Fruit fly (Drosophila melanogaster): ENCODE results near the gene fray.
A peak's percentile ranks its signal among the peaks of the same experiment; 100 is the strongest.

fray gene

dm6 chr3R:18583881-18584545 is 11.1 kb downstream of the fray start (continued):
- TF ChIP-seq wdn (GFP tag; IDR thresholded peaks at IDR 0.05): peak; percentile 89
- peak; percentile 97 for TF ChIP-seq dmrt99B (tag; optimal IDR thresholded peaks at IDR 0.05)
- peak; percentile 67 for TF ChIP-seq Sry-δ (GFP tag; optimal IDR thresholded peaks at IDR 0.05)
- peak; percentile 97 for TF ChIP-seq cato (GFP tag; optimal IDR thresholded peaks at IDR 0.05; ENCODE audit: borderline replicate concordance)
- TF ChIP-seq MBD-R2 (GFP tag; IDR thresholded peaks at IDR 0.05): peak; percentile 76
- peak; percentile 84 for TF ChIP-seq CG7745 (tag; optimal IDR thresholded peaks at IDR 0.05)
- TF ChIP-seq Dip3 (GFP tag; optimal IDR thresholded peaks at IDR 0.05): peak; percentile 94
- TF ChIP-seq CG1603 (tag; optimal IDR thresholded peaks at IDR 0.05): peak; percentile 96
- TF ChIP-seq CG10366 (GFP tag; IDR thresholded peaks at IDR 0.05): peak; percentile 91
- peak; percentile 93 for TF ChIP-seq CG6813 (GFP tag; optimal IDR thresholded peaks at IDR 0.05)
- peak; percentile 98 for TF ChIP-seq CG3407 (GFP tag; optimal IDR thresholded peaks at IDR 0.05)
- peak; percentile 92 for TF ChIP-seq CG4730 (GFP tag; IDR thresholded peaks at IDR 0.05)
- peak; percentile 80 for TF ChIP-seq Hand (GFP tag; optimal IDR thresholded peaks at IDR 0.05)
- TF ChIP-seq ara (GFP tag; IDR thresholded peaks at IDR 0.05): peak; percentile 95
- TF ChIP-seq YL-1 (GFP tag; optimal IDR thresholded peaks at IDR 0.05): peak; percentile 93
- peak; percentile 85 for TF ChIP-seq Hmx (GFP tag; optimal IDR thresholded peaks at IDR 0.05)
- peak; percentile 93 for TF ChIP-seq salm (tag; optimal IDR thresholded peaks at IDR 0.05)
- TF ChIP-seq Nf-YC (tag; optimal IDR thresholded peaks at IDR 0.05): peak; percentile 91
- TF ChIP-seq Meics (GFP tag; optimal IDR thresholded peaks at IDR 0.05): peak; percentile 97
- peak; percentile 95 for TF ChIP-seq sd (tag; optimal IDR thresholded peaks at IDR 0.05)
- TF ChIP-seq gsb-n (tag; optimal IDR thresholded peaks at IDR 0.05): peak; percentile 94
- peak; percentile 96 for TF ChIP-seq sob (GFP tag; IDR thresholded peaks at IDR 0.05)
- TF ChIP-seq caup (GFP tag; optimal IDR thresholded peaks at IDR 0.05; ENCODE audit: severe bottlenecking): peak; percentile 97
- TF ChIP-seq shn (GFP tag; optimal IDR thresholded peaks at IDR 0.05): peak; percentile 93
- TF ChIP-seq fru (optimal IDR thresholded peaks at IDR 0.05): no peak
- TF ChIP-seq CG10462 (GFP tag; optimal IDR thresholded peaks at IDR 0.05): peak; percentile 91
- TF ChIP-seq wek (GFP tag; optimal IDR thresholded peaks at IDR 0.05): peak; percentile 88
- peak; percentile 94 for TF ChIP-seq jing (GFP tag; optimal IDR thresholded peaks at IDR 0.05)
- peak; percentile 96 for TF ChIP-seq grau (tag; optimal IDR thresholded peaks at IDR 0.05)
- TF ChIP-seq ERR (GFP tag; optimal IDR thresholded peaks at IDR 0.05): peak; percentile 94
- TF ChIP-seq CG11560 (tag; IDR thresholded peaks at IDR 0.05): peak; percentile 85
- peak; percentile 95 for TF ChIP-seq Ssrp (tag; optimal IDR thresholded peaks at IDR 0.05)
- TF ChIP-seq CG6683 (GFP tag; optimal IDR thresholded peaks at IDR 0.05): peak; percentile 93
- no peak for TF ChIP-seq CG15479 (GFP tag; optimal IDR thresholded peaks at IDR 0.05)
- TF ChIP-seq tx (GFP tag; optimal IDR thresholded peaks at IDR 0.05): peak; percentile 95
- TF ChIP-seq crc (GFP tag; optimal IDR thresholded peaks at IDR 0.05): peak; percentile 95
- peak; percentile 96 for TF ChIP-seq Hsf (GFP tag; optimal IDR thresholded peaks at IDR 0.05)
- TF ChIP-seq sug (tag; optimal IDR thresholded peaks at IDR 0.05): peak; percentile 96
- TF ChIP-seq Dll (GFP tag; IDR thresholded peaks at IDR 0.05; ENCODE audit: partially characterized antibody): peak; percentile 9; the same call in 1 of the 4 replicates
- peak; percentile 9 for TF ChIP-seq BEAF-32 (GFP tag; optimal IDR thresholded peaks at IDR 0.05)
- no peak for TF ChIP-seq tna (GFP tag; IDR thresholded peaks at IDR 0.05; ENCODE audit: partially characterized antibody)
- no peak for TF ChIP-seq Elba2 (GFP tag; optimal IDR thresholded peaks at IDR 0.05)
- peak; percentile 94 for TF ChIP-seq trh (GFP tag; optimal IDR thresholded peaks at IDR 0.05)
- TF ChIP-seq Tbp (GFP tag; optimal IDR thresholded peaks at IDR 0.05): no peak
- TF ChIP-seq da (GFP tag; optimal IDR thresholded peaks at IDR 0.05): peak; percentile 86
- TF ChIP-seq CG11456 (GFP tag; IDR thresholded peaks at IDR 0.05): peak; percentile 96
- TF ChIP-seq bowl (GFP tag; IDR thresholded peaks at IDR 0.05): peak; percentile 86
- peak; percentile 86 for TF ChIP-seq CG6272 (GFP tag; IDR thresholded peaks at IDR 0.05)
- TF ChIP-seq NfI (GFP tag; optimal IDR thresholded peaks at IDR 0.05): peak; percentile 95
- TF ChIP-seq ken (GFP tag; IDR thresholded peaks at IDR 0.05): peak; percentile 93
